Worm (Caenorhabditis elegans) whole organism, L4/young adult: Measurements from ENCODE around the gene T07A5.7.

Source experiments
- W03F9.2 ChIP-seq: fragments of 150-350 bp; optimal IDR thresholded peaks from 2 replicates; lab custom pipeline; 2014; ENCODE audit warnings: missing biosample characterization, missing genetic modification characterization
- dao-5 ChIP-seq: sonication (generic microtip); optimal IDR thresholded peaks from 2 replicates; lab custom pipeline; 2016; ENCODE audit warnings: missing genotype, missing genetic modification characterization, moderate library complexity, missing compliant biosample characterization
- him-1 ChIP-seq: sonication (generic microtip); optimal IDR thresholded peaks from 2 replicates; lab custom pipeline; 2016; ENCODE audit warnings: missing genotype, missing genetic modification reagents, missing genetic modification characterization, missing compliant biosample characterization

DNA sequence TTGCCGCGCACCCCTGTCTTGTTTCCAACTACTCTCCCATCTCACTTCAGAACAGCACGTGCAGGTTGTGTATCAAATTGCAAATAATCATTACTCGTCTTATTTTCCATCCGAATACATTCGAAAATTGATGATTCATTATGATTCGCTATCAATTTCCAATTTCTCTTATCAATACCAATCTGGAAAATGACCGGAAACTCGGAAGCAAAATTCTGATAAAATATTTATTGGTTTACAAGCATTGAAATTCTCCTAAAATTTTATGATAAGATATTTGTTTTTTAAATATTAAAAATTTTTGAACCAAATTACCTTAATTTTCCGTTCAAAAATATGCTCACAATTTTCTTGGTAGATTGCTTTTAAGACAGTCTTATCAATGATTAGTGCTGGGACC is 5.6 kb downstream of the T07A5.7 start:
- TF ChIP-seq W03F9.2 (no peak), dao-5 (tag; lab: Kevin White, UChicago) (no peak), him-1 (tag; lab: Kevin White, UChicago) (no peak)
